Worm (Caenorhabditis elegans) whole organism, mixed stage, embryonic: ENCODE data around the gene sart-3.
A peak's percentile ranks its signal among the peaks of the same experiment; 100 is the strongest.

ENCODE experiments used
- M03D4.4 ChIP-seq: sonication (generic microtip); optimal IDR thresholded peaks from 2 replicates; lab custom pipeline; 2017; ENCODE audit warnings: mild to moderate bottlenecking, missing genetic modification characterization, missing compliant biosample characterization
- bed-3 ChIP-seq: fragments of 200-800 bp; sonication (Bioruptor generic); optimal IDR thresholded peaks from 3 replicates; lab custom pipeline; 2018; ENCODE audit warnings: mild to moderate bottlenecking, missing genetic modification characterization, moderate library complexity, missing compliant biosample characterization
- blmp-1 ChIP-seq: fragments of 150-350 bp; optimal IDR thresholded peaks from 2 replicates; lab custom pipeline; 2014; ENCODE audit warnings: missing biosample characterization, missing genetic modification characterization
- ceh-39 ChIP-seq: fragments of 150-350 bp; optimal IDR thresholded peaks from 2 replicates; lab custom pipeline; 2014; ENCODE audit warnings: missing biosample characterization, missing genetic modification characterization
- ceh-43 ChIP-seq: fragments of 200-800 bp; sonication (Bioruptor generic); optimal IDR thresholded peaks from 2 replicates; lab custom pipeline; 2018; ENCODE audit warnings: mild to moderate bottlenecking, missing genetic modification characterization, moderate library complexity, missing compliant biosample characterization
- ces-1 ChIP-seq: fragments of 150-350 bp; optimal IDR thresholded peaks from 2 replicates; lab custom pipeline; 2014; ENCODE audit warnings: missing biosample characterization, missing genetic modification reagents, missing genetic modification characterization
- cnd-1 ChIP-seq: fragments of 200-800 bp; sonication (Bioruptor generic); optimal IDR thresholded peaks from 2 replicates; lab custom pipeline; 2018; ENCODE audit warnings: mild to moderate bottlenecking, missing genetic modification characterization, missing compliant biosample characterization
- drap-1 ChIP-seq: fragments of 200-800 bp; sonication (Bioruptor generic); optimal IDR thresholded peaks from 3 replicates; lab custom pipeline; 2018; ENCODE audit warnings: mild to moderate bottlenecking, missing genetic modification characterization, missing compliant biosample characterization
- elt-1 ChIP-seq: sonication (generic microtip); optimal IDR thresholded peaks from 2 replicates; lab custom pipeline; 2017; ENCODE audit warnings: missing genetic modification characterization, mild to moderate bottlenecking, missing compliant biosample characterization, antibody characterized with exemption, moderate library complexity, borderline replicate concordance; ENCODE audit not compliant: insufficient read depth
- flh-1 ChIP-seq: fragments of 200-800 bp; sonication (Bioruptor generic); optimal IDR thresholded peaks from 2 replicates; lab custom pipeline; 2018; ENCODE audit warnings: mild to moderate bottlenecking, missing genetic modification characterization, moderate library complexity, missing compliant biosample characterization
- ham-2 ChIP-seq: fragments of 200-800 bp; sonication (Bioruptor generic); optimal IDR thresholded peaks from 2 replicates; lab custom pipeline; 2018; ENCODE audit warnings: mild to moderate bottlenecking, missing genetic modification characterization, missing compliant biosample characterization
- hlh-1 ChIP-seq: fragments of 150-350 bp; optimal IDR thresholded peaks from 2 replicates; lab custom pipeline; 2014; ENCODE audit warnings: missing biosample characterization, missing genetic modification reagents, missing genetic modification characterization
- lin-13 ChIP-seq: fragments of 150-350 bp; optimal IDR thresholded peaks from 2 replicates; lab custom pipeline; 2014; ENCODE audit warnings: missing biosample characterization, missing genetic modification characterization
- lsy-2 ChIP-seq: fragments of 150-350 bp; optimal IDR thresholded peaks from 2 replicates; lab custom pipeline; 2014; ENCODE audit warnings: missing biosample characterization, missing genetic modification characterization
- mab-5 ChIP-seq: fragments of 150-350 bp; optimal IDR thresholded peaks from 2 replicates; lab custom pipeline; 2014; ENCODE audit warnings: missing biosample characterization, missing genetic modification characterization
- mls-2 ChIP-seq: sonication (generic microtip); optimal IDR thresholded peaks from 2 replicates; lab custom pipeline; 2016; ENCODE audit warnings: mild to moderate bottlenecking, missing genetic modification characterization, moderate library complexity, missing compliant biosample characterization
- nhr-2 ChIP-seq: fragments of 150-350 bp; optimal IDR thresholded peaks from 2 replicates; lab custom pipeline; 2014; ENCODE audit warnings: missing biosample characterization, missing genetic modification characterization
- nhr-237 ChIP-seq: fragments of 150-350 bp; optimal IDR thresholded peaks from 2 replicates; lab custom pipeline; 2014; ENCODE audit warnings: missing biosample characterization, missing genetic modification characterization
- nhr-28 ChIP-seq: fragments of 150-350 bp; optimal IDR thresholded peaks from 2 replicates; lab custom pipeline; 2014; ENCODE audit warnings: missing biosample characterization, missing genetic modification characterization
- nhr-76 ChIP-seq: sonication (generic microtip); optimal IDR thresholded peaks from 2 replicates; lab custom pipeline; 2017; ENCODE audit warnings: missing biosample characterization, missing genetic modification characterization
- pha-4 ChIP-seq: fragments of 150-350 bp; optimal IDR thresholded peaks from 2 replicates; lab custom pipeline; 2018; ENCODE audit warnings: missing biosample characterization, missing genetic modification reagents, missing genetic modification characterization
- sem-2 ChIP-seq: fragments of 200-800 bp; sonication (Bioruptor generic); optimal IDR thresholded peaks from 2 replicates; lab custom pipeline; 2018; ENCODE audit warnings: mild to moderate bottlenecking, missing genetic modification characterization, missing compliant biosample characterization
- snpc-4 ChIP-seq: fragments of 150-350 bp; optimal IDR thresholded peaks from 2 replicates; lab custom pipeline; 2014; ENCODE audit warnings: missing biosample characterization, missing genetic modification characterization
- tbx-8 ChIP-seq: fragments of 200-800 bp; sonication (Bioruptor generic); optimal IDR thresholded peaks from 2 replicates; lab custom pipeline; 2018; ENCODE audit warnings: mild to moderate bottlenecking, missing genetic modification characterization, moderate library complexity, missing compliant biosample characterization
- unc-120 ChIP-seq: sonication (generic microtip); optimal IDR thresholded peaks from 2 replicates; lab custom pipeline; 2017; ENCODE audit warnings: missing genetic modification characterization, missing compliant biosample characterization; ENCODE audit not compliant: poor library complexity, severe bottlenecking
- unc-39 ChIP-seq: fragments of 150-350 bp; optimal IDR thresholded peaks from 2 replicates; lab custom pipeline; 2014; ENCODE audit warnings: missing biosample characterization, missing genetic modification characterization
- unc-62 ChIP-seq: fragments of 150-350 bp; optimal IDR thresholded peaks from 2 replicates; lab custom pipeline; 2014; ENCODE audit warnings: missing biosample characterization, missing genetic modification reagents, missing genetic modification characterization
- ztf-11 ChIP-seq: fragments of 150-350 bp; optimal IDR thresholded peaks from 2 replicates; lab custom pipeline; 2014; ENCODE audit warnings: missing biosample characterization, missing genetic modification characterization

The sart-3 gene

DNA sequence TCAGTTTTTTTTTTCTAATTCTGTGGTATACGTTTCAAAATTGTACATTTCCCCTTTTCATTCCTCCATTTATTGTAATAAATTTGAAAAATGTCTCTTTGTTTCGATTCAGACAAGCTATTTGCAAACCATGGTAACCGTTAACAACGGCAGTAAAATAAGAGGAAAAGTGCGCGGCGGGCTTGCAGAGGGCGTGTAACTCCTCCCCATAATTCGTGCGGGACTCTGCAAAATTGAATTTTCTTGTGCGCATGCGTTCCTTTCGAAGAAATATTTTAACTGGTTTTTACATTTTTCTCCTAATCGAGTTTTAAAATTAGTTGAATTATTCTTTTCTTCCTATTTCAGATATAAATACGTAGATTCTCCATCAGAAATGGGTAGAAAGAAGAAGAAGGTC is 22.1 kb downstream of the sart-3 start, which contains the start of gene znf-207 (continued):
- peak; percentile 47 for TF ChIP-seq ztf-11 (tag; lab: Kevin White, UChicago)
- no peak for TF ChIP-seq mab-5 (tag; lab: Kevin White, UChicago)
- TF ChIP-seq hlh-1 (tag; lab: Kevin White, UChicago) = no peak
- no peak for TF ChIP-seq tbx-8
- TF ChIP-seq nhr-76 (tag; lab: Kevin White, UChicago) = no peak

DNA sequence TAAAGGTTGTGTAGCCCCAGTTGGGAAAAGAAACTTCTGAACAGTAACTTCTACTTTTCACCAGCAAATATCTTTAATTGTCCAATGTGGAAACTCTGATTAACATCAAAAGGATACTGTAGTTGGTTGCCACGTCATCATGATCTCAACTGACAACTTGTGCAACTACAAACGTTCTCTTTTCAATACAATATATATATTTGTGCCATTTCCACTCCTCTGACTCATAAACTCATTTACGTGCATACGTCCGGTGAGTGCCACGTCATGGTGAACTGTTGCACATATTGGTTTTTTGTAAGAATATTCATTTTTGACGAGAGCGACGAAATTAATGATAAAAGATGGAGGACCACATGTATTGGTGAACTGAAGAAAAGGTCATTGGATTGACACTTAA is 25.0 kb downstream of the sart-3 start:
- TF ChIP-seq cnd-1 (tag; lab: Kevin White, UChicago) = no peak
- no peak for TF ChIP-seq M03D4.4 (tag; lab: Kevin White, UChicago)
- TF ChIP-seq blmp-1 (tag; lab: Kevin White, UChicago) = no peak
- TF ChIP-seq unc-62 (GFP tag; lab: Kevin White, UChicago) = no peak
- no peak for TF ChIP-seq tbx-8
- no peak for TF ChIP-seq flh-1
- no peak for TF ChIP-seq pha-4
- no peak for TF ChIP-seq ceh-39 (tag; lab: Kevin White, UChicago)
- TF ChIP-seq nhr-237 (tag; lab: Kevin White, UChicago) = no peak
- TF ChIP-seq ztf-11 (tag; lab: Kevin White, UChicago) = no peak

DNA sequence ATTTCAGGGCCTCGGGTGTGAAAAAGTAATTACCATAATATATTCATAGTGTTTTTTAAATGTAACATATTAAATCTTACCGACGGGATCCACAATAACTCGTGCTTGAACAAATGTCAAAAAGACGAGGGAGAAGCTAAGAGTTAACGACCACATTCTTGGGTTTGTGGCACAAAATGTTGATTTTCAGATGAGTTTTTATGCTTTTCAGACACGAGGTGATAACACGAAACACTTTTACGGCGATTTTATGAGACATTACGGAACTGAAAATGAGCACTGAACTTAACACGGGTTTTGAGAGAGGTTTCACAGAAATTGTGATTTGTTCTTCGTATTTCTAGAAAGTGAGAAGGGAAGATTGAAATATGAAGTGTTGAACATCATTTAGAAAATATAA is 26.2 kb downstream of the sart-3 start, which contains the start of gene B0035.13:
Gene B0035.13, minus strand, starts transcription at position 173 of the 400 bp plus-strand sequence.
- TF ChIP-seq ceh-39 (tag; lab: Kevin White, UChicago) = no peak
- TF ChIP-seq blmp-1 (tag; lab: Kevin White, UChicago) = no peak
- TF ChIP-seq nhr-237 (tag; lab: Kevin White, UChicago) = no peak
- no peak for TF ChIP-seq nhr-28 (tag; lab: Kevin White, UChicago)
- TF ChIP-seq ces-1 (GFP tag; lab: Kevin White, UChicago) = no peak
- TF ChIP-seq tbx-8 = no peak
- no peak for TF ChIP-seq ceh-43 (GFP tag; lab: Kevin White, UChicago)
- no peak for TF ChIP-seq lsy-2
- no peak for TF ChIP-seq ztf-11 (tag; lab: Kevin White, UChicago)
- TF ChIP-seq bed-3 = no peak
- no peak for TF ChIP-seq hlh-1 (tag; lab: Kevin White, UChicago)
- TF ChIP-seq unc-62 (GFP tag; lab: Kevin White, UChicago) = no peak
- TF ChIP-seq elt-1 = no peak

DNA sequence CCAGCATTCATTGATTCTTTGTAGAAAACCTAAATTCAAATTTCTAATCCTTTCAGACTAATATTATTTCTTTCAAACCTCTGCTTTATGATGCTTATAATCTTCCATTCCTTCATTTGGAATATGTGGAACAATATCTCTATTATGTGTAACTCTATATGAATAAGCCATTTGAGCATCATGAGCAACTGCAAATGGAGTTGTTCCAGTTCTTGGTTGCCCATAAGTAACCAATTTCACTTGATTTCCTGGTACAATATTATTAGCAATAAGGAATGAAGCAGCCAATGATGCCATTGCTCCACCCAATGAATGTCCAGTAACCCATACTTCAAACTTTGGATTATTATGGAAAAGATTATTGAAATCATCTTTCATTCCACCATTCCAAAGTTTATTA is 27.8 kb downstream of the sart-3 start:
- TF ChIP-seq hlh-1 (tag; lab: Kevin White, UChicago) (no peak), lin-13 (tag; lab: Kevin White, UChicago) (no peak), sem-2 (GFP tag; lab: Kevin White, UChicago) (no peak), M03D4.4 (tag; lab: Kevin White, UChicago) (no peak), drap-1 (GFP tag; lab: Kevin White, UChicago) (no peak)
- TF ChIP-seq, all 35 proteins: peak for 0

DNA sequence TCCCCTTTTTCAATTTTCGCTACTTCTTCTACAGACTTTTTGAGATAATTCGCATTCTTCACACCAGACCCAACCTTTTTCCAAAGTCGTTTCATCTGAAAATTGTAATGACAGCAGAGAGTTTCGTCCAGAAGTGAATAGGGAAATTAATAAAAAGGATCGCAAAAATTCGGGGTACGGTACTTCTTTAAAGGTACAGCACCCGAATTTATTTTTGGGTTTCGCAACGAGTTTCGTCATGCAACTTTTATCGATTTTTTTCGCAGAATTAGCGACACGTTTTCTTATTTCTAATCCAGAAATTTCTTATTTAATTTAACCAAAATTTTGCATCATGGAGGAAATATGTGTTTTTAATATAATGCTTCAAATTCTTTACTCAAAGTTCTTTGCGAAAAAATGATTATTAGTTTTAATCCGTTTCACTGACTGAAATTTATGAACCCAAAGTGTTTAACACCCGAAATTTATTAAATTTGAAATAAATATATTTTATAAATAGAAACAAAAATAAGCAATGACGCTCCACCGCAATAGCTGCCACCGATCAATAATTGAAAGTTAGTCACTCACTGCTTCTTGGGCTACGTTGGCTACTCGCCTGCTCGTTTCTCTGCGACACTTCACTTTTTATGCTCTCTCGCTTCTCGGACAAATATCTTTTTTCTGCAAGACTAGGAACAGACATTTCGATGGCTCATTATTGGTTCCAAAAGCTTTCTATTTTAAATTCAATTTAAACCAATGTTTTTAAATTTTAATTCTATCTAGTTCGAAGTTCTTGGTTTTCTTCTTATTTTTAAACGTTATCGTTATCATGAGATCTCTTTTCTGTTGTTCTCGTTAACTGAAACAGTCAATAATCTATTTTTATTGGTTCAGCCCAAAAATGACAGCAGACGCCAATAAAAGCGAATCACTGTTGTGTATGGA is 34.3 kb downstream of the sart-3 start, which contains the start of the genes B0035.15 and dnj-1:
Gene B0035.15, minus strand, starts transcription at position 99 of the 933 bp plus-strand sequence.
Gene dnj-1, plus strand, starts transcription at position 883 of the 933 bp plus-strand sequence.
- TF ChIP-seq lsy-2 (peak; percentile 11), nhr-2 (tag; lab: Kevin White, UChicago) (no peak), ceh-43 (GFP tag; lab: Kevin White, UChicago) (no peak), unc-120 (tag; lab: Kevin White, UChicago) (no peak), drap-1 (GFP tag; lab: Kevin White, UChicago) (no peak), ham-2 (peak; percentile 67), hlh-1 (tag; lab: Kevin White, UChicago) (no peak), pha-4 (no peak), snpc-4 (tag; lab: Kevin White, UChicago) (no peak), blmp-1 (tag; lab: Kevin White, UChicago) (peak; percentile 6), ztf-11 (tag; lab: Kevin White, UChicago) (no peak), unc-39 (tag; lab: Kevin White, UChicago) (no peak), mls-2 (tag; lab: Kevin White, UChicago) (no peak), ces-1 (GFP tag; lab: Kevin White, UChicago) (peak; percentile 85), tbx-8 (no peak), nhr-76 (tag; lab: Kevin White, UChicago) (no peak), nhr-237 (tag; lab: Kevin White, UChicago) (no peak)
